Worm (Caenorhabditis elegans): Measurements from ENCODE around the gene nhr-275.
A peak's percentile ranks its signal among the peaks of the same experiment; 100 is the strongest.

nhr-275 gene

ce11 chrV:2290329-2290728 lies 23.5 kb upstream of the nhr-275 start, which contains the start of gene nhr-225:
TSS of gene nhr-225 (minus strand) at chrV:2290474.
- TF ChIP-seq fkh-4 (tag; optimal IDR thresholded peaks at IDR 0.05; ENCODE audit: borderline replicate concordance) (no peak), unc-130 (tag; optimal IDR thresholded peaks at IDR 0.05) (no peak), Y116A8C.19 (tag; optimal IDR thresholded peaks at IDR 0.05; ENCODE audit: borderline replicate concordance) (no peak)

ce11 chrV:2285107-2285506 lies 18.2 kb upstream of the nhr-275 start, which contains the start of gene nhr-227:
TSS of gene nhr-227 (plus strand) at chrV:2285432.
- TF ChIP-seq grh-1 (GFP tag; IDR thresholded peaks at IDR 0.05): no peak
- no peak for TF ChIP-seq efl-1 (optimal IDR thresholded peaks at IDR 0.05)
- TF ChIP-seq efl-1 (GFP tag; optimal IDR thresholded peaks at IDR 0.05 in 1 of 2): peak in 1 of 2 experiments; percentile 89

- TF ChIP-seq Y116A8C.19 (tag; optimal IDR thresholded peaks at IDR 0.05; ENCODE audit: borderline replicate concordance) (no peak), mdl-1 (tag; optimal IDR thresholded peaks at IDR 0.05) (peak in 1 of 2 experiments; percentile 7), mef-2 (tag; optimal IDR thresholded peaks at IDR 0.05) (no peak), dpl-1 (GFP tag; optimal IDR thresholded peaks at IDR 0.05) (peak in 2 of 3 experiments; percentile 9 to 56), F16B12.6 (tag; optimal IDR thresholded peaks at IDR 0.05) (no peak), fkh-4 (tag; optimal IDR thresholded peaks at IDR 0.05; ENCODE audit: borderline replicate concordance) (no peak), nhr-20 (tag; optimal IDR thresholded peaks at IDR 0.05) (peak; percentile 67), aha-1 (tag; optimal IDR thresholded peaks at IDR 0.05) (no peak), tlp-1 (tag; optimal IDR thresholded peaks at IDR 0.05) (no peak), unc-98 (GFP tag; IDR thresholded peaks at IDR 0.05) (no peak), lsy-2 (tag; optimal IDR thresholded peaks at IDR 0.05) (peak; percentile 29 to 73), hlh-17 (GFP tag; optimal IDR thresholded peaks at IDR 0.05; ENCODE audit: borderline replicate concordance) (no peak), egl-27 (tag; optimal IDR thresholded peaks at IDR 0.05) (no peak), alr-1 (tag; optimal IDR thresholded peaks at IDR 0.05; ENCODE audit: borderline replicate concordance) (no peak), ets-5 (GFP tag; IDR thresholded peaks at IDR 0.05) (no peak), elt-2 (tag; optimal IDR thresholded peaks at IDR 0.05) (no peak), fkh-8 (tag; optimal IDR thresholded peaks at IDR 0.05) (peak; percentile 35), unc-62 (GFP tag; optimal IDR thresholded peaks at IDR 0.05) (no peak), ceh-82 (tag; optimal IDR thresholded peaks at IDR 0.05) (peak in 1 of 3 experiments; percentile 50), hlh-4 (tag; optimal IDR thresholded peaks at IDR 0.05) (no peak), sox-4 (tag; optimal IDR thresholded peaks at IDR 0.05) (no peak), vab-15 (tag; optimal IDR thresholded peaks at IDR 0.05) (no peak), hpl-2 (GFP tag; optimal IDR thresholded peaks at IDR 0.05) (no peak), nhr-71 (tag; optimal IDR thresholded peaks at IDR 0.05) (peak; percentile 63), skn-1 (tag; optimal IDR thresholded peaks at IDR 0.05) (peak; percentile 89), irx-1 (tag; optimal IDR thresholded peaks at IDR 0.05) (peak; percentile 30), fkh-10 (GFP tag; optimal IDR thresholded peaks at IDR 0.05) (no peak), blmp-1 (tag; optimal IDR thresholded peaks at IDR 0.05) (peak; percentile 79), sup-37 (GFP tag; optimal IDR thresholded peaks at IDR 0.05) (no peak), tbx-2 (tag; optimal IDR thresholded peaks at IDR 0.05) (peak; percentile 30), fos-1 (tag; optimal IDR thresholded peaks at IDR 0.05) (no peak), nhr-90 (tag; optimal IDR thresholded peaks at IDR 0.05; ENCODE audit: poor library complexity) (peak; percentile 10), ces-1 (GFP tag; optimal IDR thresholded peaks at IDR 0.05) (no peak), egl-13 (tag; optimal IDR thresholded peaks at IDR 0.05) (no peak), efl-3 (GFP tag; optimal IDR thresholded peaks at IDR 0.05) (no peak), nhr-237 (tag; optimal IDR thresholded peaks at IDR 0.05) (no peak), pqm-1 (tag; optimal IDR thresholded peaks at IDR 0.05) (no peak), grh-1 (GFP tag; IDR thresholded peaks at IDR 0.05) (no peak), ama-1 (optimal IDR thresholded peaks at IDR 0.05) (no peak), lin-14 (GFP tag; optimal IDR thresholded peaks at IDR 0.05) (peak; percentile 96), lir-3 (tag; optimal IDR thresholded peaks at IDR 0.05; ENCODE audit: poor library complexity) (no peak), lin-39 (tag; optimal IDR thresholded peaks at IDR 0.05) (no peak), mep-1 (tag; optimal IDR thresholded peaks at IDR 0.05) (peak; percentile 64), ceh-88 (GFP tag; IDR thresholded peaks at IDR 0.05) (no peak), snu-23 (GFP tag; optimal IDR thresholded peaks at IDR 0.05) (peak; percentile 62), unc-30 (tag; optimal IDR thresholded peaks at IDR 0.05) (no peak)
Observed at ce11 chrV:2281499-2281898, 14.6 kb upstream of the nhr-275 start, which contains the start of gene nhr-228. TSS of gene nhr-228 (plus strand) at chrV:2281759.
